Fruit fly (Drosophila melanogaster) whole organism, pupa: ENCODE data around the gene neo.

Experiments used
- CG10348 ChIP-seq: fragments of 200-800 bp; sonication (Bioruptor generic); IDR thresholded peaks from 2 replicates; pipeline ENCODE4 v1.3.6; 2022; ENCODE audit warnings: missing biosample characterization, missing genetic modification characterization
- CG12605 ChIP-seq: fragments of 200-800 bp; sonication (Bioruptor generic); IDR thresholded peaks from 2 replicates; pipeline ENCODE4 v1.3.6; 2022; ENCODE audit warnings: missing biosample characterization, missing genetic modification characterization
- CG13204 ChIP-seq: fragments of 200-800 bp; sonication (Bioruptor generic); optimal IDR thresholded peaks from 2 replicates; lab custom pipeline; 2018; ENCODE audit warnings: missing biosample characterization, mild to moderate bottlenecking, missing genetic modification characterization, moderate library complexity
- CG14655 ChIP-seq: fragments of 200-800 bp; sonication (Bioruptor generic); optimal IDR thresholded peaks from 3 replicates; lab custom pipeline; 2017; ENCODE audit warnings: mild to moderate bottlenecking, missing biosample characterization, missing genetic modification reagents, missing genetic modification characterization
- CG15710 ChIP-seq: fragments of 200-800 bp; sonication (Bioruptor generic); optimal IDR thresholded peaks from 2 replicates; lab custom pipeline; 2018; ENCODE audit warnings: missing biosample characterization, mild to moderate bottlenecking, missing genetic modification characterization, moderate library complexity
- CG17806 ChIP-seq: fragments of 200-800 bp; sonication (Bioruptor generic); optimal IDR thresholded peaks from 2 replicates; lab custom pipeline; 2018; ENCODE audit warnings: missing biosample characterization, mild to moderate bottlenecking, missing genetic modification characterization, moderate library complexity
- CG32121 ChIP-seq: fragments of 200-800 bp; sonication (Bioruptor generic); IDR thresholded peaks from 2 replicates; pipeline ENCODE4 v1.3.6; 2022; ENCODE audit warnings: missing biosample characterization, missing genetic modification characterization
- CG34367 ChIP-seq: fragments of 200-800 bp; sonication (Bioruptor generic); optimal IDR thresholded peaks from 2 replicates; lab custom pipeline; 2018; ENCODE audit warnings: missing biosample characterization, mild to moderate bottlenecking, missing genetic modification characterization
- CG4496 ChIP-seq: fragments of 200-800 bp; sonication (Bioruptor generic); IDR thresholded peaks from 3 replicates; pipeline ENCODE4 v1.3.6; 2022; ENCODE audit warnings: missing biosample characterization, missing genetic modification characterization
- CG8159 ChIP-seq: fragments of 200-800 bp; sonication (Bioruptor generic); optimal IDR thresholded peaks from 3 replicates; lab custom pipeline; 2018; ENCODE audit warnings: missing biosample characterization, mild to moderate bottlenecking, missing genetic modification characterization, moderate library complexity
- CG8301 ChIP-seq: fragments of 200-800 bp; sonication (Bioruptor generic); optimal IDR thresholded peaks from 2 replicates; lab custom pipeline; 2018; ENCODE audit warnings: missing biosample characterization, mild to moderate bottlenecking, missing genetic modification characterization
- CG9948 ChIP-seq: fragments of 200-800 bp; sonication (Bioruptor generic); optimal IDR thresholded peaks from 2 replicates; lab custom pipeline; 2018; ENCODE audit warnings: missing biosample characterization, mild to moderate bottlenecking, missing genetic modification characterization, moderate library complexity
- D1 ChIP-seq: fragments of 200-800 bp; sonication (Bioruptor generic); optimal IDR thresholded peaks from 2 replicates; lab custom pipeline; 2018; ENCODE audit warnings: missing biosample characterization, mild to moderate bottlenecking, missing genetic modification characterization, moderate library complexity
- EcR ChIP-seq: fragments of 200-800 bp; sonication (Bioruptor generic); optimal IDR thresholded peaks from 3 replicates; lab custom pipeline; 2019; ENCODE audit warnings: missing biosample characterization, missing genetic modification characterization, mild to moderate bottlenecking, moderate library complexity, missing genetic modification reagents
- Ets98B ChIP-seq: fragments of 200-800 bp; sonication (Bioruptor generic); IDR thresholded peaks from 2 replicates; pipeline ENCODE4 v1.3.6; 2022; ENCODE audit warnings: missing biosample characterization, missing genetic modification characterization
- Pif1A ChIP-seq: fragments of 200-800 bp; sonication (Bioruptor generic); optimal IDR thresholded peaks from 3 replicates; lab custom pipeline; 2016; ENCODE audit warnings: missing biosample characterization, missing genetic modification characterization
- Pif1B ChIP-seq: fragments of 200-800 bp; sonication (Bioruptor generic); optimal IDR thresholded peaks from 3 replicates; lab custom pipeline; 2016; ENCODE audit warnings: missing biosample characterization, missing genetic modification characterization
- Snoo ChIP-seq: fragments of 200-800 bp; sonication (Bioruptor generic); optimal IDR thresholded peaks from 3 replicates; lab custom pipeline; 2017; ENCODE audit warnings: missing biosample characterization, mild to moderate bottlenecking, missing genetic modification characterization, inconsistent platforms
- fd96Ca ChIP-seq: fragments of 200-800 bp; sonication (Bioruptor generic); IDR thresholded peaks from 3 replicates; pipeline ENCODE4 v1.3.6; 2022; ENCODE audit warnings: missing biosample characterization, missing genetic modification characterization
- gl ChIP-seq: fragments of 200-800 bp; sonication (Bioruptor generic); optimal IDR thresholded peaks from 2 replicates; lab custom pipeline; 2018; ENCODE audit warnings: missing biosample characterization, mild to moderate bottlenecking, missing genetic modification characterization
- rn ChIP-seq: fragments of 200-800 bp; sonication (Bioruptor generic); IDR thresholded peaks from 2 replicates; pipeline ENCODE4 v1.3.6; 2022; ENCODE audit warnings: missing biosample characterization, missing genetic modification characterization

The neo gene

DNA sequence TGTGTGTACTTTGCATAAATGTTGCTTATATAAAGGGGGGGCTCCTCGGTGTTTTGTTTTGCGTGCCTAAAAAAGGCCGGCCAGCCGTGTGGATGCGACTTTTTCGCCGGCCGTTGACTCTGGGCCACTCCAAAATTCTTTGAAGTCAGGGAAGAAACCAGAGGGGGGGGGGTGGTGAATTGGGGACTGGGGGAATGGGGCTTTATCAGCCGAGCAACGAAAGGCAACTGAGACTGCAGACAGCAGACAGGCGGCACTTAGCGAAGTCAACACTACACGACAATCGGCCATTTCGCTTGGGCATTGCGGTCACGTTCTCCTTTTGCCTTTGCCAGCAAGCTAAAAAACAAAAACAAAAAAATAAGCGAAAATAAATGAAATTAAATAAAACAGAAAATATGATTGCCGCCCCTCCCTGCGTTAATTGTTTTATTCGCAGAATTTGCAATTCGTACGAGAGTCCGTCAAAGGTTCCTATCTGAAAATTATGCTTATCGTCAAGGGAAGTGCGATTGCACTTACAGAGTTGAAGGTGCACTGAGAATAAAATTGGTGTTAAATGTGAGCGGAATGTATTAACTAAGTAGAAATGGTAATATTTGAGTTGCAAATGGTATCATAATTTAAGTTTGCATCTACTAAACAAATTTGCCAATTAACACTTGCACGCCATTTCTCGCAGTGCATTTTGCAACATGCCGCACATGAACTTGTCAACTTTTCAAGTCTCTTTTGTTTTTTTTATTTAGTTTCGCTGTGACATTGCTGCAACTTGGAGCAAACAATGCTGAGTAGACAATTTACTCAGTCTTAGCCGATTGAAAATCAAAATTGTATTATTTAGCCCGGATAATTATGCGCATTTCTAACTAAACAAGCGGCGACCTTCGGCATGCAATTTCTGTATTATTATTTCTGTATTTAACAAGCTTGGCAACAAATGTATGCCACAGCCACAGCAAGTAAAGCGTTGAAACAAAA lies 32.6 kb upstream of the neo start:
- peak; percentile 71 for TF ChIP-seq CG8159 (tag; lab: Kevin White, UChicago)
- no peak for TF ChIP-seq CG15710 (tag; lab: Kevin White, UChicago)
- peak; percentile 77 for TF ChIP-seq Pif1B (GFP tag; lab: Kevin White, UChicago)
- 0 out of 2 replicates have a peak, but pooled peaks have one; percentile 22 for TF ChIP-seq Ets98B
- TF ChIP-seq CG10348 (GFP tag; lab: Robert Waterston, UW) = no peak
- no peak; the same call in 1 of the 2 replicates for TF ChIP-seq CG12605 (GFP tag; lab: Robert Waterston, UW)
- no peak for TF ChIP-seq D1 (tag; lab: Kevin White, UChicago)
- TF ChIP-seq CG4496 (GFP tag; lab: Robert Waterston, UW) = peak; percentile 75
- TF ChIP-seq Pif1A (GFP tag; lab: Kevin White, UChicago) = peak; percentile 87
- TF ChIP-seq fd96Ca (GFP tag; lab: Robert Waterston, UW) = peak; percentile 74
- TF ChIP-seq CG14655 (GFP tag; lab: Kevin White, UChicago) = no peak
- no peak for TF ChIP-seq CG13204
- peak; percentile 90 for TF ChIP-seq Snoo (tag; lab: Kevin White, UChicago)
- 0 out of 2 replicates have a peak, but pooled peaks have one; percentile 28 for TF ChIP-seq rn (GFP tag; lab: Robert Waterston, UW)
- TF ChIP-seq CG34367 = no peak
- peak; percentile 53 for TF ChIP-seq CG8301 (tag; lab: Kevin White, UChicago)
- TF ChIP-seq CG32121 (GFP tag; lab: Robert Waterston, UW) = peak; percentile 59; the same call in 1 of the 2 replicates
- peak; percentile 49 for TF ChIP-seq CG9948
- TF ChIP-seq EcR (GFP tag; lab: Kevin White, UChicago) = no peak
- peak; percentile 63 for TF ChIP-seq CG17806
- TF ChIP-seq gl (tag; lab: Kevin White, UChicago) = no peak

DNA sequence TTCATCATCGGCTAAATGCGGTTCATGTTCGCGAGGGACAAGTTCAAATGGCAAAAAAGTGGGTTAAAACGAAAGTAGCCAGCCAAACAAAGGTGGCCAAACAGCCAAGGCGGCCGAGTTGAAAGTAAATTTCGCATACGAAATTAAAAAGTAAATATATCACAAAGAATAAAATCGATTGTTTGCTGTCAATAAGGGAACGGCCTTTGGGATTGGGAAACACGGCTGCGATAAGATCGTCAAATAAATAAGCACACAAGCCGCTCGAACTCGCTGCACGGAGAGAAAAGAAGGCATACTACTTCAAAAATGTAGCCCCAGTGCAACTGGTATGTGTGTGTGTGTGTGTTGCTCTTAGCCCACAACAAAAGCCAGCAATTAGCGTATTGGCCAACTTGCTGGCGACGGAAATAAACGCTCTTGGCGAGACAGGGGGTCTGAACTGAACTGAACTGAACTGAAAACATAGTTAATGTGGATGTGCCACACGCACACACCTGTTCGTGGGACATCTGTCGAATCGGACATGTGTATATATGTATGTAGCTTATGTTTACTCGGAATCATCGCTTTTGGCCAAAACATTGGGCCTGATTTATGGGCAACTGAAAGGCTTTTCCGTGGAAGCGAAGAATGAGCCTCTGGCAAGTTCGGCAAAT lies 30.9 kb upstream of the neo start:
- TF ChIP-seq gl (tag; lab: Kevin White, UChicago) (no peak), CG14655 (GFP tag; lab: Kevin White, UChicago) (no peak), Snoo (tag; lab: Kevin White, UChicago) (peak; percentile 6), CG17806 (no peak), D1 (tag; lab: Kevin White, UChicago) (no peak)

DNA sequence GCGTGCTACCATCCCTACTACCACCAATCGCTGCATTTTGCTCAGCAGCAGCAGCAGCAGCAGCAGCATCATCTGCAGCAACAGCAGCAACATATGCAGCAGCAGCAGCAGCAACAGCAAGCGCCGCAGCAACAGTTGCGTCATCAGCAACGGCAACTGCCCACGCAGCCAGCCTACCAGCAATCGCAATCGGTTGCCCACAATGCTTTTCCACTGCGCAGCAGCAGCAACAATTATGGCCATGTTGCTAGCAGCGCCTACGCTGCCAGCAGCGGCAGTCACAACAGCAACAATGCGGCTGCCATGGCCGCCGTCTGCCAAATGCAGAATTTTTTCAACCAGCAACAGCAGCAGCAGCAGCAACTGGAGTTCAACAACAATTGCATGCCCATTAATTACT lies 28.7 kb upstream of the neo start:
- TF ChIP-seq EcR (GFP tag; lab: Kevin White, UChicago) (no peak), CG15710 (tag; lab: Kevin White, UChicago) (no peak), CG8159 (tag; lab: Kevin White, UChicago) (no peak), CG13204 (no peak), CG12605 (GFP tag; lab: Robert Waterston, UW) (no peak), D1 (tag; lab: Kevin White, UChicago) (no peak), CG17806 (no peak), CG4496 (GFP tag; lab: Robert Waterston, UW) (no peak), Pif1A (GFP tag; lab: Kevin White, UChicago) (no peak), Snoo (tag; lab: Kevin White, UChicago) (no peak), CG8301 (tag; lab: Kevin White, UChicago) (no peak)

DNA sequence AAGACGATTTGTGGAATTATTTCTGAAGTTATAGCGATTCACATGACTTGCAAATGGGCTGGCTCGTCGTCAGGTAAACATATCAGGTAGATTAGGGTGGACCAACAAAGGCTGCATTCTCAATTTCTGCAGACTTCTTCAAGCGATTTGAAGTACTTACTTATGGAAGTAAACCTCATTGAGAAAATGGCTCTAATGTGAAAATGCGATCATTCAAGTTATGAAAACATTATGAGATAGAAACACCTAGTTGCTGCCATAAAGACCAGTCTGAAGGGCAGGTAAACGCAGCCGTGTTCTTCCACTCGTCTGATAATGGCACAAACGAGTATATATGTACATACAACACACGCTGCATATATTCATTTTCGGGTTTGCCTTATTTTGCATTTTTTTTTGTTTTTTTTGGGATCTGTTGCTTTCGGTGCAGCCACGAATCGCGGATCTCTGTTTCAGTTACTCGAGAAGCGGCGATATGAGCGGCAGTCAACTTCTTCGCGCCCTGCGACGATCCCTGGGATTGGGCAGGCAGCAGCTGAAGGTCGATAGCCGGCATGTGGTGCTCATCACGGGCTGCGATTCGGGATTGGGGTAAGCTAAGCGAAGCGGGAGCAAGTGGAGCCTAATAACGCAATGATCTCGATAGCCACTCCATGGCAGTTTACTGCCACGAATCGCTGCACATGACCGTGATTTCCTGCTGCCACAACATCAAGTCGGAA lies 24.6 kb upstream of the neo start, which contains the start of gene sro:
Gene sro (plus strand): TSS at position 437 of the 722 bp plus-strand sequence.
- TF ChIP-seq CG34367 = no peak
- no peak for TF ChIP-seq Snoo (tag; lab: Kevin White, UChicago)
- peak; percentile 86 for TF ChIP-seq CG8159 (tag; lab: Kevin White, UChicago)

DNA sequence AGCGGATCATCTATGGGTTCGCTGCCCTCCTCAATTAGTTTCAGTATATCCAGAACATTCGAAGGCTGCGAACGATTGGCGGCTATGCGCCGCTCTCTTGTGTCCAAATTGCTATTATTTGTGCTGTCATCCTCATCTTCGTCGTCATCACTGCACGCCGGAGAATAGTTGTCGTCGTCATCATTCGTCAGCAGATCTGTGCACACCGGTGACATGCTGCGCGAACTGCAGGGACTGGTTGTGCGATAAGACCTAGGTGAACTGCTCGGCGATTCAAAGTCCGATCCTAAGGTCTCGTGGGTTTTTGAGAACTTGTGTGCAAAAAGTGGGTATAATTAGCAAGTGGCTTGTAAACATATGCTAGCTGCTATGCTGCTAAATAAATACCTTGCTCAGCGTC lies 21.7 kb upstream of the neo start:
- no peak for TF ChIP-seq Ets98B
- no peak for TF ChIP-seq CG32121 (GFP tag; lab: Robert Waterston, UW)
- no peak for TF ChIP-seq rn (GFP tag; lab: Robert Waterston, UW)
- no peak for TF ChIP-seq CG4496 (GFP tag; lab: Robert Waterston, UW)
- TF ChIP-seq Pif1B (GFP tag; lab: Kevin White, UChicago) = no peak
- TF ChIP-seq EcR (GFP tag; lab: Kevin White, UChicago) = no peak
- TF ChIP-seq fd96Ca (GFP tag; lab: Robert Waterston, UW) = no peak
